Fruit fly (Drosophila melanogaster) whole organism, embryonic: ENCODE data around the gene mu2.

ENCODE experiments used
- CG1024 ChIP-seq: fragments of 200-800 bp; sonication (Bioruptor generic); IDR thresholded peaks from 2 replicates; pipeline ENCODE4 v1.3.6; 2022; ENCODE audit warnings: missing biosample characterization, missing genetic modification characterization
- CG10543 ChIP-seq: fragments of 200-800 bp; sonication (Bioruptor generic); optimal IDR thresholded peaks from 3 replicates; lab custom pipeline; 2017; ENCODE audit warnings: missing biosample characterization, mild to moderate bottlenecking, missing genetic modification characterization, moderate library complexity
- CG12391 ChIP-seq: fragments of 200-800 bp; sonication (Bioruptor generic); optimal IDR thresholded peaks from 3 replicates; lab custom pipeline; 2018; ENCODE audit warnings: missing biosample characterization, mild to moderate bottlenecking, missing genetic modification characterization, moderate library complexity
- CG13123 ChIP-seq: fragments of 200-800 bp; sonication (Bioruptor generic); optimal IDR thresholded peaks from 2 replicates; lab custom pipeline; 2016; ENCODE audit warnings: missing biosample characterization, missing genetic modification characterization
- CG14860 ChIP-seq: fragments of 200-800 bp; sonication (Bioruptor generic); IDR thresholded peaks from 3 replicates; pipeline ENCODE4 v1.3.6; 2022; ENCODE audit warnings: missing biosample characterization, missing genetic modification characterization; ENCODE audit not compliant: partially characterized antibody
- CG16779 ChIP-seq: fragments of 200-800 bp; sonication (Bioruptor generic); IDR thresholded peaks from 2 replicates; pipeline ENCODE4 v1.3.6; 2022; ENCODE audit warnings: missing biosample characterization, missing genetic modification characterization
- CG16815 ChIP-seq: fragments of 200-800 bp; sonication (Bioruptor generic); optimal IDR thresholded peaks from 3 replicates; lab custom pipeline; 2017; ENCODE audit warnings: missing biosample characterization, mild to moderate bottlenecking, missing genetic modification characterization
- CG17361 ChIP-seq: fragments of 200-800 bp; sonication (Bioruptor generic); IDR thresholded peaks from 3 replicates; pipeline ENCODE4 v1.3.6; 2022; ENCODE audit warnings: missing biosample characterization, missing genetic modification characterization
- CG17385 ChIP-seq: fragments of 200-800 bp; sonication (Bioruptor generic); optimal IDR thresholded peaks from 3 replicates; lab custom pipeline; 2018; ENCODE audit warnings: missing biosample characterization, mild to moderate bottlenecking, missing genetic modification characterization
- CG17612 ChIP-seq: fragments of 200-800 bp; sonication (Bioruptor generic); IDR thresholded peaks from 2 replicates; pipeline ENCODE4 v1.3.6; 2022; ENCODE audit warnings: missing biosample characterization, missing genetic modification characterization
- CG17802 ChIP-seq: fragments of 200-800 bp; sonication (Bioruptor generic); optimal IDR thresholded peaks from 2 replicates; lab custom pipeline; 2018; ENCODE audit warnings: missing biosample characterization, mild to moderate bottlenecking, missing genetic modification characterization, moderate library complexity
- CG18619 ChIP-seq: fragments of 200-800 bp; sonication (Bioruptor generic); optimal IDR thresholded peaks from 3 replicates; lab custom pipeline; 2017; ENCODE audit warnings: missing biosample characterization, mild to moderate bottlenecking, missing genetic modification characterization
- CG2678 ChIP-seq: fragments of 200-800 bp; sonication (Bioruptor generic); optimal IDR thresholded peaks from 3 replicates; lab custom pipeline; 2019; ENCODE audit warnings: missing biosample characterization, mild to moderate bottlenecking, missing genetic modification characterization, moderate library complexity
- CG31441 ChIP-seq: fragments of 200-800 bp; sonication (Bioruptor generic); IDR thresholded peaks from 2 replicates; pipeline ENCODE4 v1.3.6; 2022; ENCODE audit warnings: missing biosample characterization, missing genetic modification characterization
- CG33213 ChIP-seq: fragments of 200-800 bp; sonication (Bioruptor generic); optimal IDR thresholded peaks from 3 replicates; lab custom pipeline; 2016; ENCODE audit warnings: missing biosample characterization, missing genetic modification characterization
- CG6254 ChIP-seq: fragments of 200-800 bp; sonication (Bioruptor generic); optimal IDR thresholded peaks from 3 replicates; lab custom pipeline; 2017; ENCODE audit warnings: mild to moderate bottlenecking, missing biosample characterization, missing genetic modification reagents, missing genetic modification characterization
- CG6791 ChIP-seq: fragments of 200-800 bp; sonication (Bioruptor generic); IDR thresholded peaks from 3 replicates; pipeline ENCODE4 v1.3.6; 2022; ENCODE audit warnings: missing biosample characterization, missing genetic modification characterization; ENCODE audit not compliant: partially characterized antibody
- CG8478 ChIP-seq: fragments of >200 bp; optimal IDR thresholded peaks from 2 replicates; lab custom pipeline; 2018
- CG8924 ChIP-seq: fragments of 200-800 bp; optimal IDR thresholded peaks from 3 replicates; lab custom pipeline; 2019; ENCODE audit warnings: missing biosample characterization, mild to moderate bottlenecking, missing genetic modification characterization, moderate library complexity
- CG9932 ChIP-seq: fragments of 200-800 bp; sonication (Bioruptor generic); IDR thresholded peaks from 2 replicates; pipeline ENCODE4 v1.3.6; 2022; ENCODE audit warnings: missing biosample characterization, missing genetic modification characterization
- D19B ChIP-seq: fragments of 200-800 bp; sonication (Bioruptor generic); optimal IDR thresholded peaks from 2 replicates; lab custom pipeline; 2017; ENCODE audit warnings: missing biosample characterization, mild to moderate bottlenecking, missing genetic modification characterization
- Dbx ChIP-seq: fragments of 200-800 bp; sonication (Bioruptor generic); IDR thresholded peaks from 3 replicates; pipeline ENCODE4 v1.3.6; 2022; ENCODE audit warnings: missing biosample characterization, missing genetic modification characterization
- Deaf1 ChIP-seq: fragments of 200-800 bp; optimal IDR thresholded peaks from 3 replicates; lab custom pipeline; 2019; ENCODE audit warnings: missing biosample characterization, mild to moderate bottlenecking, missing genetic modification characterization, moderate library complexity
- Dek ChIP-seq: fragments of 200-800 bp; sonication (Bioruptor generic); optimal IDR thresholded peaks from 3 replicates; lab custom pipeline; 2019; ENCODE audit warnings: missing biosample characterization, mild to moderate bottlenecking, missing genetic modification characterization, moderate library complexity
- Dfd ChIP-seq, 2 experiments: fragments of >200 bp; optimal IDR thresholded peaks; 2 replicates each; lab custom pipeline; 2017; ENCODE audit warnings: missing biosample characterization in 2 of 2, missing genetic modification characterization in 2 of 2
- Dip3 ChIP-seq: fragments of 200-800 bp; sonication (Bioruptor generic); optimal IDR thresholded peaks from 3 replicates; lab custom pipeline; 2016; ENCODE audit warnings: missing biosample characterization, missing genetic modification characterization
- Dp ChIP-seq: fragments of 200-800 bp; sonication (Bioruptor generic); optimal IDR thresholded peaks from 2 replicates; lab custom pipeline; 2018; ENCODE audit warnings: missing biosample characterization, mild to moderate bottlenecking, missing genetic modification characterization, moderate library complexity
- Fer1 ChIP-seq: fragments of 200-800 bp; sonication (Bioruptor generic); optimal IDR thresholded peaks from 2 replicates; lab custom pipeline; 2017; ENCODE audit warnings: missing biosample characterization, mild to moderate bottlenecking, missing genetic modification characterization
- Fer2 ChIP-seq: fragments of 200-800 bp; sonication (Bioruptor generic); optimal IDR thresholded peaks from 2 replicates; lab custom pipeline; 2018; ENCODE audit warnings: missing biosample characterization, mild to moderate bottlenecking, missing genetic modification characterization, moderate library complexity
- HLH4C ChIP-seq: fragments of 200-800 bp; sonication (Bioruptor generic); IDR thresholded peaks from 3 replicates; pipeline ENCODE4 v1.3.6; 2022; ENCODE audit warnings: missing biosample characterization, missing genetic modification characterization; ENCODE audit not compliant: partially characterized antibody
- Lhr ChIP-seq: fragments of 200-800 bp; sonication (Bioruptor generic); optimal IDR thresholded peaks from 3 replicates; lab custom pipeline; 2017; ENCODE audit warnings: mild to moderate bottlenecking, missing biosample characterization, missing genetic modification reagents, missing genetic modification characterization
- Max ChIP-seq: fragments of 200-800 bp; sonication (Bioruptor generic); optimal IDR thresholded peaks from 2 replicates; lab custom pipeline; 2016; ENCODE audit warnings: missing biosample characterization, mild to moderate bottlenecking, missing genetic modification characterization
- Six4 ChIP-seq: fragments of 200-800 bp; sonication (Bioruptor generic); optimal IDR thresholded peaks from 2 replicates; lab custom pipeline; 2016; ENCODE audit warnings: missing biosample characterization, missing genetic modification characterization
- Sox100B ChIP-seq: fragments of 200-800 bp; sonication (Bioruptor generic); optimal IDR thresholded peaks from 3 replicates; lab custom pipeline; 2018; ENCODE audit warnings: missing biosample characterization, mild to moderate bottlenecking, missing genetic modification characterization
- amos ChIP-seq: fragments of 200-800 bp; sonication (Bioruptor generic); IDR thresholded peaks from 2 replicates; pipeline ENCODE4 v1.3.6; 2022; ENCODE audit warnings: missing biosample characterization, missing genetic modification characterization; ENCODE audit not compliant: partially characterized antibody
- ase ChIP-seq: fragments of 200-800 bp; sonication (Bioruptor generic); IDR thresholded peaks from 3 replicates; pipeline ENCODE4 v1.3.6; 2022; ENCODE audit warnings: missing biosample characterization, missing genetic modification characterization
- bowl ChIP-seq: fragments of 200-800 bp; sonication (Bioruptor generic); IDR thresholded peaks from 2 replicates; pipeline ENCODE4 v1.3.6; 2022; ENCODE audit warnings: missing biosample characterization, missing genetic modification characterization
- cad ChIP-seq: fragments of >200 bp; optimal IDR thresholded peaks from 2 replicates; lab custom pipeline; 2017; ENCODE audit warnings: missing biosample characterization, missing genetic modification characterization
- croc ChIP-seq: fragments of 200-800 bp; sonication (Bioruptor generic); conservative IDR thresholded peaks from 3 replicates; pipeline ENCODE4 v1.3.6; 2022; ENCODE audit warnings: missing biosample characterization, missing genetic modification characterization
- ewg ChIP-seq: fragments of 200-800 bp; sonication (Bioruptor generic); optimal IDR thresholded peaks from 3 replicates; lab custom pipeline; 2017; ENCODE audit warnings: mild to moderate bottlenecking, missing biosample characterization, missing genetic modification reagents, missing genetic modification characterization
- eyg ChIP-seq: fragments of 200-800 bp; sonication (Bioruptor generic); optimal IDR thresholded peaks from 3 replicates; lab custom pipeline; 2016; ENCODE audit warnings: missing biosample characterization, missing genetic modification characterization
- fd64A ChIP-seq: fragments of 200-800 bp; sonication (Bioruptor generic); optimal IDR thresholded peaks from 3 replicates; lab custom pipeline; 2018; ENCODE audit warnings: missing biosample characterization, mild to moderate bottlenecking, missing genetic modification characterization
- ftz-f1 ChIP-seq: fragments of 200-800 bp; sonication (Bioruptor generic); optimal IDR thresholded peaks from 2 replicates; lab custom pipeline; 2016; ENCODE audit warnings: missing biosample characterization, missing genetic modification characterization
- gcm2 ChIP-seq: fragments of 200-800 bp; sonication (Bioruptor generic); optimal IDR thresholded peaks from 2 replicates; lab custom pipeline; 2016; ENCODE audit warnings: missing biosample characterization, missing genetic modification characterization
- ken ChIP-seq: fragments of 200-800 bp; sonication (Bioruptor generic); IDR thresholded peaks from 3 replicates; pipeline ENCODE4 v1.3.6; 2022; ENCODE audit warnings: missing biosample characterization, missing genetic modification characterization
- kni ChIP-seq: fragments of 200-800 bp; sonication (Bioruptor generic); optimal IDR thresholded peaks from 3 replicates; lab custom pipeline; 2017; ENCODE audit warnings: mild to moderate bottlenecking, missing biosample characterization, missing genetic modification reagents, missing genetic modification characterization
- lilli ChIP-seq: fragments of 200-800 bp; sonication (Bioruptor generic); optimal IDR thresholded peaks from 3 replicates; lab custom pipeline; 2016; ENCODE audit warnings: missing biosample characterization, missing genetic modification characterization
- peb ChIP-seq: fragments of 200-800 bp; sonication (Bioruptor generic); IDR thresholded peaks from 2 replicates; pipeline ENCODE4 v1.3.6; 2022; ENCODE audit warnings: missing biosample characterization, missing genetic modification characterization
- slou ChIP-seq: fragments of 200-800 bp; sonication (Bioruptor generic); optimal IDR thresholded peaks from 3 replicates; lab custom pipeline; 2016; ENCODE audit warnings: missing biosample characterization, missing genetic modification characterization
- stwl ChIP-seq: fragments of 200-800 bp; sonication (Bioruptor generic); optimal IDR thresholded peaks from 3 replicates; lab custom pipeline; 2018; ENCODE audit warnings: missing biosample characterization, mild to moderate bottlenecking, missing genetic modification characterization, moderate library complexity
- tin ChIP-seq: fragments of 200-800 bp; sonication (Bioruptor generic); optimal IDR thresholded peaks from 3 replicates; lab custom pipeline; 2016; ENCODE audit warnings: missing biosample characterization, missing genetic modification characterization

mu2 gene

DNA sequence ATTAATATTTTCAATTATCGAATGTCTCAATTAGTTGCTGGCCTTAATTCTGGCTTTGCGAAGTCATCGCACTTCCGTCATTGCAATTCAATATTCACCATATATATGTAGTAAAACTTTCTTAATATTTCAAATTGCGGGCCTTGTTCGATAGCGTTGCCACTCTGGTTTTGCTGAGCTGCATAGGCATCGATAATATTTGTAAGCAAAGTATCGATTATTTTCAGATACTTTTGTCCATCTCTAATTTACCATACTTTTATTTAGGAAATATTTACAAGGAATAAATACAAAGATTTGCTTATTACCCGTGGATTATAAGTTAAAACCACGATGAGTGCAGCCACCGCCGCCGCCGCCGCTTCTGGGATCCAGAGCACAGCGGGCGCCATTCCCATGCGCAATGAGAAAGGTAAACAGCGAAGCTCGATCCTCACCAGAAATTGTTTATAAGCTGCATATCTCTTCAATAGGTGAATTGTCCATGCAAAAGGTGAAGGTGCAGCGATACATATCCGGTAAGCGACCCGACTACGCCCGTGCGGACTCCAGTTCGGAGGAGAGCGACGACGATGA lies 6.3 kb downstream of the mu2 start, which contains the start of gene Mfap1 (continued):
- TF ChIP-seq kni (GFP tag; lab: Kevin White, UChicago) (no peak), CG13123 (GFP tag; lab: Kevin White, UChicago) (no peak), croc (GFP tag; lab: Robert Waterston, UW) (no peak), eyg (GFP tag; lab: Kevin White, UChicago) (no peak), Fer1 (GFP tag; lab: Kevin White, UChicago) (no peak), ftz-f1 (GFP tag; lab: Kevin White, UChicago) (no peak), Max (no peak), Dek (tag; lab: Kevin White, UChicago) (no peak), ken (no peak), CG18619 (no peak), Sox100B (GFP tag; lab: Kevin White, UChicago) (no peak), CG33213 (GFP tag; lab: Kevin White, UChicago) (peak; percentile 5), CG17385 (no peak), Fer2 (tag; lab: Kevin White, UChicago) (peak; percentile 4), amos (peak; percentile 87), Lhr (GFP tag; lab: Kevin White, UChicago) (no peak), Dp (GFP tag; lab: Kevin White, UChicago) (peak; percentile 96), CG6254 (no peak), CG17612 (GFP tag; lab: Robert Waterston, UW) (no peak), CG16815 (GFP tag; lab: Kevin White, UChicago) (no peak), fd64A (GFP tag; lab: Kevin White, UChicago) (no peak), Dfd (GFP tag; optimal IDR thresholded peaks at IDR 0.05; lab: Kevin White, UChicago) (no peak), CG12391 (tag; lab: Kevin White, UChicago) (no peak), CG10543 (no peak), CG9932 (GFP tag; lab: Robert Waterston, UW) (peak; percentile 29; the same call in 1 of the 2 replicates), cad (GFP tag; lab: Kevin White, UChicago) (no peak), CG2678 (tag; lab: Kevin White, UChicago) (no peak), CG8924 (no peak), CG16779 (GFP tag; lab: Robert Waterston, UW) (no peak), CG14860 (0 out of 3 replicates have a peak, but pooled peaks have one; percentile 35), CG6791 (GFP tag; lab: Robert Waterston, UW) (peak; percentile 64; the same call in 2 of the 3 replicates), CG1024 (GFP tag; lab: Robert Waterston, UW) (no peak), lilli (GFP tag; lab: Kevin White, UChicago) (peak; percentile 18), Deaf1 (tag; lab: Kevin White, UChicago) (no peak), CG17361 (no peak), Dbx (GFP tag; lab: Robert Waterston, UW) (peak; percentile 21; the same call in 1 of the 3 replicates), Dip3 (GFP tag; lab: Kevin White, UChicago) (no peak), ewg (no peak), bowl (GFP tag; lab: Robert Waterston, UW) (no peak), CG31441 (GFP tag; lab: Robert Waterston, UW) (no peak), stwl (tag; lab: Kevin White, UChicago) (peak; percentile 67), tin (GFP tag; lab: Kevin White, UChicago) (peak; percentile 33), Six4 (GFP tag; lab: Kevin White, UChicago) (no peak), peb (no peak), slou (GFP tag; lab: Kevin White, UChicago) (no peak), CG8478 (lab: Kevin White, UChicago) (no peak), HLH4C (GFP tag; lab: Robert Waterston, UW) (peak; percentile 31; the same call in 2 of the 3 replicates), ase (no peak), gcm2 (GFP tag; lab: Kevin White, UChicago) (no peak), D19B (no peak), CG17802 (no peak)
